Fruit fly (Drosophila melanogaster) whole organism, pupa: Measurements from ENCODE around the gene CG33489.

ENCODE experiments used
- CG15710 ChIP-seq: fragments of 200-800 bp; sonication (Bioruptor generic); optimal IDR thresholded peaks from 2 replicates; lab custom pipeline; 2018; ENCODE audit warnings: missing biosample characterization, mild to moderate bottlenecking, missing genetic modification characterization, moderate library complexity
- CG17806 ChIP-seq: fragments of 200-800 bp; sonication (Bioruptor generic); optimal IDR thresholded peaks from 2 replicates; lab custom pipeline; 2018; ENCODE audit warnings: missing biosample characterization, mild to moderate bottlenecking, missing genetic modification characterization, moderate library complexity
- CG4496 ChIP-seq: fragments of 200-800 bp; sonication (Bioruptor generic); IDR thresholded peaks from 3 replicates; pipeline ENCODE4 v1.3.6; 2022; ENCODE audit warnings: missing biosample characterization, missing genetic modification characterization
- CG9948 ChIP-seq: fragments of 200-800 bp; sonication (Bioruptor generic); optimal IDR thresholded peaks from 2 replicates; lab custom pipeline; 2018; ENCODE audit warnings: missing biosample characterization, mild to moderate bottlenecking, missing genetic modification characterization, moderate library complexity
- Ets98B ChIP-seq: fragments of 200-800 bp; sonication (Bioruptor generic); IDR thresholded peaks from 2 replicates; pipeline ENCODE4 v1.3.6; 2022; ENCODE audit warnings: missing biosample characterization, missing genetic modification characterization
- Pif1B ChIP-seq: fragments of 200-800 bp; sonication (Bioruptor generic); optimal IDR thresholded peaks from 3 replicates; lab custom pipeline; 2016; ENCODE audit warnings: missing biosample characterization, missing genetic modification characterization

- TF ChIP-seq CG4496 (GFP tag; lab: Robert Waterston, UW): no peak
- TF ChIP-seq Ets98B (GFP tag; lab: Robert Waterston, UW): no peak
- TF ChIP-seq CG17806 (tag; lab: Kevin White, UChicago): no peak
- no peak for TF ChIP-seq Pif1B
- no peak for TF ChIP-seq CG15710
- no peak for TF ChIP-seq CG9948 (tag; lab: Kevin White, UChicago)
Measured at dm6 chr3L:11529707-11530106, 47.1 kb downstream of the CG33489 start.
